Worm (Caenorhabditis elegans): Measurements from ENCODE around the gene egl-6.

ce11 chrX:5941325-5941724 is 10.4 kb downstream of the egl-6 start:
- TF ChIP-seq ztf-29 (GFP tag; IDR thresholded peaks at IDR 0.05) (no peak), flt-1 (GFP tag; IDR thresholded peaks at IDR 0.05) (no peak), ztf-23 (GFP tag; IDR thresholded peaks at IDR 0.05) (no peak)

Data from whole organism, midembryonic.